Worm (Caenorhabditis elegans) whole organism, L1 larva: ENCODE measurements around the gene lin-2.

Source experiments
- C16A3.4 ChIP-seq: fragments of 150-350 bp; optimal IDR thresholded peaks from 2 replicates; lab custom pipeline; 2014; ENCODE audit warnings: missing biosample characterization, missing genetic modification characterization
- C34B4.2 ChIP-seq: sonication (generic microtip); optimal IDR thresholded peaks from 2 replicates; lab custom pipeline; 2017; ENCODE audit warnings: mild to moderate bottlenecking, missing genetic modification characterization, missing compliant biosample characterization
- aly-2 ChIP-seq: fragments of 150-350 bp; optimal IDR thresholded peaks from 2 replicates; lab custom pipeline; 2014; ENCODE audit warnings: missing biosample characterization, missing genetic modification characterization
- ceh-82 ChIP-seq, 3 experiments: fragments of 150-350 bp in 1 of 3; sonication (generic microtip) in 2 of 3; optimal IDR thresholded peaks; 2 replicates each; lab custom pipeline; 2014 to 2017; ENCODE audit warnings: missing biosample characterization in 3 of 3, missing genetic modification characterization in 3 of 3
- ces-1 ChIP-seq: fragments of 150-350 bp; optimal IDR thresholded peaks from 2 replicates; lab custom pipeline; 2014; ENCODE audit warnings: missing biosample characterization, missing genetic modification reagents, missing genetic modification characterization
- dpl-1 ChIP-seq, 3 experiments: fragments of 150-350 bp in 2 of 3; sonication (generic microtip) in 1 of 3; optimal IDR thresholded peaks; 2 replicates each; lab custom pipeline; 2014 to 2017; ENCODE audit warnings: missing biosample characterization in 3 of 3, missing genetic modification characterization in 3 of 3, missing genetic modification reagents in 3 of 3
- dsc-1 ChIP-seq: sonication (generic microtip); optimal IDR thresholded peaks from 2 replicates; lab custom pipeline; 2016; ENCODE audit warnings: mild to moderate bottlenecking, missing genetic modification characterization, missing compliant biosample characterization
- efl-1 ChIP-seq, 4 experiments: fragments of 150-350 bp; optimal IDR thresholded peaks in 3 of 4; peaks in 1 of 4; 1 replicate in 1 of 4; 2 replicates in 3 of 4; lab custom pipeline; 2014; ENCODE audit warnings: missing biosample characterization in 2 of 4, missing genetic modification characterization in 2 of 4, missing genetic modification reagents in 2 of 4
- egl-27 ChIP-seq, 2 experiments: fragments of 150-350 bp in 1 of 2; sonication (generic microtip); optimal IDR thresholded peaks; 3 replicates each; lab custom pipeline; 2017 to 2018; ENCODE audit warnings: missing biosample characterization in 2 of 2, missing genetic modification characterization in 2 of 2, missing genetic modification reagents in 2 of 2
- elt-2 ChIP-seq: sonication (generic microtip); optimal IDR thresholded peaks from 2 replicates; lab custom pipeline; 2016; ENCODE audit warnings: missing genetic modification characterization, mild to moderate bottlenecking, inconsistent platforms, missing compliant biosample characterization, missing genetic modification reagents
- elt-3 ChIP-seq, 6 experiments: fragments of 150-350 bp in 1 of 6; sonication (generic microtip); optimal IDR thresholded peaks; 2 replicates each; lab custom pipeline; 2017 to 2018; ENCODE audit warnings: missing biosample characterization in 6 of 6, missing genetic modification characterization in 6 of 6, inconsistent platforms in 1 of 6
- ets-5 ChIP-seq: fragments of 200-800 bp; sonication (Bioruptor generic); IDR thresholded peaks from 2 replicates; pipeline ENCODE4 v1.3.6; 2022; ENCODE audit warnings: missing genetic modification characterization, missing compliant biosample characterization
- fkh-10 ChIP-seq: sonication (generic microtip); optimal IDR thresholded peaks from 2 replicates; lab custom pipeline; 2017; ENCODE audit warnings: missing biosample characterization, missing genetic modification reagents, missing genetic modification characterization
- fkh-8 ChIP-seq: sonication (generic microtip); optimal IDR thresholded peaks from 2 replicates; lab custom pipeline; 2016; ENCODE audit warnings: mild to moderate bottlenecking, missing genetic modification characterization, missing compliant biosample characterization
- fos-1 ChIP-seq: fragments of 150-350 bp; optimal IDR thresholded peaks from 2 replicates; lab custom pipeline; 2014; ENCODE audit warnings: missing biosample characterization, missing genetic modification characterization
- hlh-17 ChIP-seq: fragments of 200-800 bp; sonication (Bioruptor generic); optimal IDR thresholded peaks from 2 replicates; lab custom pipeline; 2018; ENCODE audit warnings: missing genetic modification characterization, mild to moderate bottlenecking, missing compliant biosample characterization, moderate library complexity, borderline replicate concordance
- hlh-4 ChIP-seq: sonication (generic microtip); optimal IDR thresholded peaks from 2 replicates; lab custom pipeline; 2016; ENCODE audit warnings: mild to moderate bottlenecking, missing genetic modification characterization, missing compliant biosample characterization
- hpl-2 ChIP-seq: fragments of 150-350 bp; optimal IDR thresholded peaks from 2 replicates; lab custom pipeline; 2014; ENCODE audit warnings: missing biosample characterization, missing genetic modification reagents, missing genetic modification characterization
- irx-1 ChIP-seq: sonication (generic microtip); optimal IDR thresholded peaks from 2 replicates; lab custom pipeline; 2016; ENCODE audit warnings: missing genetic modification characterization, missing compliant biosample characterization
- isw-1 ChIP-seq: fragments of 200-800 bp; sonication (Bioruptor generic); IDR thresholded peaks from 2 replicates; pipeline ENCODE4 v1.3.6; 2022; ENCODE audit warnings: missing genetic modification characterization, missing compliant biosample characterization
- lin-13 ChIP-seq: fragments of 150-350 bp; optimal IDR thresholded peaks from 2 replicates; lab custom pipeline; 2014; ENCODE audit warnings: missing biosample characterization, missing genetic modification reagents, missing genetic modification characterization
- lin-35 ChIP-seq, 2 experiments: fragments of 150-350 bp; optimal IDR thresholded peaks; 2 replicates each; lab custom pipeline; 2014; ENCODE audit warnings: missing biosample characterization in 2 of 2, missing genetic modification characterization in 2 of 2, missing genetic modification reagents in 2 of 2
- lin-39 ChIP-seq: fragments of 150-350 bp; optimal IDR thresholded peaks from 2 replicates; lab custom pipeline; 2014; ENCODE audit warnings: missing biosample characterization, missing genetic modification reagents, missing genetic modification characterization
- lir-3 ChIP-seq: sonication (generic microtip); optimal IDR thresholded peaks from 2 replicates; lab custom pipeline; 2016; ENCODE audit warnings: mild to moderate bottlenecking, missing genetic modification characterization, moderate library complexity, missing compliant biosample characterization; ENCODE audit not compliant: poor library complexity
- mef-2 ChIP-seq: fragments of 150-350 bp; optimal IDR thresholded peaks from 2 replicates; lab custom pipeline; 2014; ENCODE audit warnings: missing biosample characterization, missing genetic modification characterization
- nhr-11 ChIP-seq: fragments of 150-350 bp; optimal IDR thresholded peaks from 2 replicates; lab custom pipeline; 2014; ENCODE audit warnings: missing biosample characterization, missing genetic modification characterization
- nhr-12 ChIP-seq: sonication (generic microtip); optimal IDR thresholded peaks from 2 replicates; lab custom pipeline; 2017; ENCODE audit warnings: missing biosample characterization, missing genetic modification characterization
- nhr-20 ChIP-seq: sonication (generic microtip); optimal IDR thresholded peaks from 2 replicates; lab custom pipeline; 2016; ENCODE audit warnings: mild to moderate bottlenecking, missing genetic modification characterization, missing compliant biosample characterization
- nhr-237 ChIP-seq: fragments of 150-350 bp; optimal IDR thresholded peaks from 2 replicates; lab custom pipeline; 2014; ENCODE audit warnings: missing biosample characterization, missing genetic modification characterization
- nhr-28 ChIP-seq: fragments of 150-350 bp; optimal IDR thresholded peaks from 2 replicates; lab custom pipeline; 2014; ENCODE audit warnings: missing biosample characterization, missing genetic modification characterization
- nhr-47 ChIP-seq: sonication (generic microtip); optimal IDR thresholded peaks from 2 replicates; lab custom pipeline; 2016; ENCODE audit warnings: mild to moderate bottlenecking, missing genetic modification characterization, moderate library complexity, missing compliant biosample characterization
- nhr-76 ChIP-seq: sonication (generic microtip); optimal IDR thresholded peaks from 2 replicates; lab custom pipeline; 2017; ENCODE audit warnings: missing biosample characterization, missing genetic modification characterization
- nhr-77 ChIP-seq: fragments of 150-350 bp; optimal IDR thresholded peaks from 2 replicates; lab custom pipeline; 2014; ENCODE audit warnings: missing biosample characterization, missing genetic modification characterization
- nhr-90 ChIP-seq: sonication (generic microtip); optimal IDR thresholded peaks from 2 replicates; lab custom pipeline; 2016; ENCODE audit warnings: mild to moderate bottlenecking, missing genetic modification characterization, missing compliant biosample characterization; ENCODE audit not compliant: poor library complexity
- pag-3 ChIP-seq: sonication (generic microtip); optimal IDR thresholded peaks from 2 replicates; lab custom pipeline; 2017; ENCODE audit warnings: missing genetic modification characterization, mild to moderate bottlenecking, missing compliant biosample characterization, antibody characterized with exemption, borderline replicate concordance; ENCODE audit not compliant: insufficient read depth
- pqm-1 ChIP-seq: sonication (generic microtip); optimal IDR thresholded peaks from 3 replicates; lab custom pipeline; 2017; ENCODE audit warnings: missing biosample characterization, missing genetic modification characterization
- skn-1 ChIP-seq: fragments of 150-350 bp; optimal IDR thresholded peaks from 2 replicates; lab custom pipeline; 2014; ENCODE audit warnings: missing biosample characterization, missing genetic modification characterization
- snpc-4 ChIP-seq: fragments of 150-350 bp; optimal IDR thresholded peaks from 2 replicates; lab custom pipeline; 2014; ENCODE audit warnings: missing biosample characterization, missing genetic modification characterization
- snu-23 ChIP-seq: sonication (generic microtip); optimal IDR thresholded peaks from 2 replicates; lab custom pipeline; 2016; ENCODE audit warnings: missing genetic modification characterization, missing compliant biosample characterization
- swsn-7 ChIP-seq: sonication (generic microtip); optimal IDR thresholded peaks from 2 replicates; lab custom pipeline; 2016; ENCODE audit warnings: missing genetic modification characterization, missing compliant biosample characterization
- unc-130 ChIP-seq: fragments of 150-350 bp; optimal IDR thresholded peaks from 2 replicates; lab custom pipeline; 2017; ENCODE audit warnings: missing biosample characterization, missing genetic modification characterization, inconsistent platforms
- unc-30 ChIP-seq: sonication (generic microtip); optimal IDR thresholded peaks from 2 replicates; lab custom pipeline; 2017; ENCODE audit warnings: missing biosample characterization, missing genetic modification characterization
- unc-86 ChIP-seq: sonication (generic microtip); optimal IDR thresholded peaks from 2 replicates; lab custom pipeline; 2016; ENCODE audit warnings: missing genetic modification characterization, missing compliant biosample characterization
- unc-98 ChIP-seq: fragments of 200-800 bp; sonication (Bioruptor generic); IDR thresholded peaks from 2 replicates; pipeline ENCODE4 v1.3.6; 2022; ENCODE audit warnings: missing genetic modification characterization, missing compliant biosample characterization
- vab-15 ChIP-seq: sonication (generic microtip); optimal IDR thresholded peaks from 2 replicates; lab custom pipeline; 2017; ENCODE audit warnings: missing genotype, mild to moderate bottlenecking, missing genetic modification characterization, missing compliant biosample characterization
- ztf-11 ChIP-seq, 2 experiments: sonication (generic microtip); optimal IDR thresholded peaks; 2 replicates each; lab custom pipeline; 2016 to 2017; ENCODE audit warnings: missing genetic modification characterization in 2 of 2, missing biosample characterization in 1 of 2, missing compliant biosample characterization in 1 of 2

Gene lin-2

ce11 chrX:12367498-12367897 is 46.3 kb downstream of the lin-2 start (continued):
- TF ChIP-seq skn-1 (tag; lab: Kevin White, UChicago) (peak; percentile 33), dsc-1 (tag; lab: Kevin White, UChicago) (peak; percentile 53), unc-130 (tag; lab: Kevin White, UChicago) (peak; percentile 29), nhr-12 (no peak), hlh-4 (tag; lab: Kevin White, UChicago) (no peak), mef-2 (tag; lab: Kevin White, UChicago) (no peak), aly-2 (tag; lab: Kevin White, UChicago) (no peak), hpl-2 (GFP tag; lab: Kevin White, UChicago) (no peak), dpl-1 (GFP tag; optimal IDR thresholded peaks at IDR 0.05; lab: Kevin White, UChicago) (no peak), ztf-11 (tag; optimal IDR thresholded peaks at IDR 0.05; lab: Kevin White, UChicago) (no peak), snu-23 (GFP tag; lab: Kevin White, UChicago) (peak; percentile 73), pqm-1 (no peak), ceh-82 (tag; optimal IDR thresholded peaks at IDR 0.05; lab: Kevin White, UChicago) (peak; percentile 36 to 61 (median 61)), nhr-77 (peak; percentile 16), irx-1 (tag; lab: Kevin White, UChicago) (peak; percentile 22), C34B4.2 (tag; lab: Kevin White, UChicago) (no peak), C16A3.4 (peak; percentile 41), unc-30 (tag; lab: Kevin White, UChicago) (no peak), nhr-90 (tag; lab: Kevin White, UChicago) (peak; percentile 17), nhr-47 (tag; lab: Kevin White, UChicago) (no peak), ets-5 (GFP tag; lab: Robert Waterston, UW) (no peak), unc-86 (tag; lab: Kevin White, UChicago) (no peak), lir-3 (tag; lab: Kevin White, UChicago) (no peak), efl-1 (optimal IDR thresholded peaks at IDR 0.05; lab: Kevin White, UChicago) (peak in 1 of 2 experiments; percentile 11), efl-1 (GFP tag; optimal IDR thresholded peaks at IDR 0.05 in 1 of 2; lab: Kevin White, UChicago) (no peak), vab-15 (tag; lab: Kevin White, UChicago) (no peak), ces-1 (no peak), swsn-7 (tag; lab: Kevin White, UChicago) (peak; percentile 24), pag-3 (tag; lab: Kevin White, UChicago) (no peak), isw-1 (GFP tag; lab: Robert Waterston, UW) (no peak), egl-27 (tag; optimal IDR thresholded peaks at IDR 0.05; lab: Kevin White, UChicago) (no peak), elt-3 (tag; optimal IDR thresholded peaks at IDR 0.05; lab: Kevin White, UChicago) (no peak), lin-39 (tag; lab: Kevin White, UChicago) (no peak), fos-1 (tag; lab: Kevin White, UChicago) (no peak), nhr-76 (no peak), nhr-28 (tag; lab: Kevin White, UChicago) (no peak), fkh-10 (no peak), elt-2 (tag; lab: Kevin White, UChicago) (no peak)

DNA sequence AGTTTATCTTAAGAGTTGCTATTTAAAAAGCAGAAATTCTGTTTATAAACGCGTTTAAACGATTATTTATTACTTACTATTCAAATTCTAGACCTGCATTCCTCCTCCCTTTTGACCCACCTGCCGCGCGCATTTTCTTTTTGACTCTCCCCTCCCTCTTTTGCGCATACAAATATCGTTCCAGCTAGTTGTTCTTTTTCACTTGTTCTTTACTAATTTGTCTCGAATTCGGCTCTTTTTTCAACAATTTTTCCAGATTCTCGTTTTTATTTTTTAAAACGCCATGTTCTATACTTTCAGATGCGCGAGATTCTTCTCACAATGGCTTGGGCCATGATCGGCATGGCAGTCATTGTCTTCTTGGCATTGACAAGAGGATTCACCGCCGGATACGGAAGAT is 48.5 kb downstream of the lin-2 start, which contains the start of gene F19H6.4:
Gene F19H6.4, plus strand, starts transcription at position 301 of the 400 bp plus-strand sequence.
- TF ChIP-seq fkh-8 (tag; lab: Kevin White, UChicago) = no peak
- no peak for TF ChIP-seq hlh-17 (GFP tag; lab: Kevin White, UChicago)
- no peak for TF ChIP-seq nhr-11 (tag; lab: Kevin White, UChicago)
- no peak for TF ChIP-seq elt-2 (tag; lab: Kevin White, UChicago)
- TF ChIP-seq pqm-1 = no peak
- TF ChIP-seq nhr-20 (tag; lab: Kevin White, UChicago) = no peak
- TF ChIP-seq C34B4.2 (tag; lab: Kevin White, UChicago) = no peak
- TF ChIP-seq snpc-4 (tag; lab: Kevin White, UChicago) = no peak
- no peak for TF ChIP-seq isw-1 (GFP tag; lab: Robert Waterston, UW)
- TF ChIP-seq nhr-237 = no peak
- TF ChIP-seq lin-35 (GFP tag; optimal IDR thresholded peaks at IDR 0.05; lab: Kevin White, UChicago) = no peak
- no peak for TF ChIP-seq lin-13 (GFP tag; lab: Kevin White, UChicago)
- no peak for TF ChIP-seq vab-15 (tag; lab: Kevin White, UChicago)
- TF ChIP-seq unc-98 (GFP tag; lab: Robert Waterston, UW) = no peak
- no peak for TF ChIP-seq nhr-12
